Worm (Caenorhabditis elegans): Measurements from ENCODE around the gene C06E4.3.

ce11 chrIV:7253271-7253670 lies 7.4 kb upstream of the C06E4.3 start:
- TF ChIP-seq nhr-10 (tag; optimal IDR thresholded peaks at IDR 0.05): no peak
- TF ChIP-seq madf-5 (GFP tag; IDR thresholded peaks at IDR 0.05): no peak
- no peak for TF ChIP-seq skn-1 (tag; optimal IDR thresholded peaks at IDR 0.05)
- TF ChIP-seq hlh-11 (tag; optimal IDR thresholded peaks at IDR 0.05): no peak
- no peak for TF ChIP-seq lir-3 (tag; optimal IDR thresholded peaks at IDR 0.05)
- no peak for TF ChIP-seq zfp-2 (tag; optimal IDR thresholded peaks at IDR 0.05)
- TF ChIP-seq snpc-4 (tag; optimal IDR thresholded peaks at IDR 0.05): no peak
- TF ChIP-seq nhr-237 (tag; optimal IDR thresholded peaks at IDR 0.05): no peak
- TF ChIP-seq F44E2.7 (GFP tag; IDR thresholded peaks at IDR 0.05): no peak
- TF ChIP-seq ceh-82 (tag; optimal IDR thresholded peaks at IDR 0.05): no peak
- TF ChIP-seq lin-39 (tag; optimal IDR thresholded peaks at IDR 0.05): no peak
- TF ChIP-seq F10B5.3 (tag; optimal IDR thresholded peaks at IDR 0.05): no peak
- no peak for TF ChIP-seq madf-9 (GFP tag; conservative IDR thresholded peaks at IDR 0.05)

Data from whole organism, L4 larva.